Fruit fly (Drosophila melanogaster): ENCODE measurements around the gene CG14657.

DNA sequence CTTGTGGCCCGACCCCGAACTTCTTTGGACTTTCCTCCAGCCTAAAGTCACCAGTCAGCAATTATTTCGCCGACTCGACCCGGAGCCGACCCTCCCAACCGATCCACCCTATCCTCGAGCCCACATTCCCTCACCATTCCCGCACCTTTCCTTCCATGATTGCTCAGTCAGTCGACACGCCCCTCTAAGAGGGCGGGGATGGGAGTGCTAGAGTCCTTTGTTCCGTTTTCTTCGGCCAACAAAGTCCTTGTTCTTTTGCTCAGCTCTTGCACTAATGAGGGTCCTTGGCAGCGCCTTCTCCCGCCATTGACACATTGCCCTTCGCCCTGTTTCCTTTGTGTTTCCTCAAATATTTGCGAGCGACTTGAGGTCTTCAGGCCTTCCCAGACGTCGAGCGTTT is 24.1 kb upstream of the CG14657 start:
- no peak for TF ChIP-seq insv (optimal IDR thresholded peaks at IDR 0.05)
- TF ChIP-seq psq (optimal IDR thresholded peaks at IDR 0.05) = no peak
